Worm (Caenorhabditis elegans): ENCODE measurements around the gene nhr-17.

Gene nhr-17

DNA sequence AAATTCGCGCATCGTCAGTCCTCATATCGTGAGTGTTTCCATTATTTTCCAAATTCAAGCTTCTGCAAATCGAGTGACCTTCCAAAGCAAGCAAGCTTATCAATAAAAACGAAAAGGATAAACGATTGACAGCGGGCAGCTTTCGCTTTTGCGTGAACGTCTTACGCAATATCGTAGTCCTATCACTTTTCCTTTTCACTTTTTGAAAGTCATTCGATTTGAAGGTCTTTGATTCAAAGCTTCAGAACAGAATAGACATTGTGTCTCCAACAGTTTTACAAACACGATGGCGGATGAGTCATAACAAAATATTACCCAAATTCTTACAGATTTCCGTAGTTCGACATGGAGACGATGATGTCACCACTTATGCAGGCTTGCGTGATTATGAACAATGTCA lies 11.9 kb upstream of the nhr-17 start:
- TF ChIP-seq rec-8 (tag; optimal IDR thresholded peaks at IDR 0.05) (no peak), ccch-3 (GFP tag; optimal IDR thresholded peaks at IDR 0.05) (no peak), B0336.3 (GFP tag; IDR thresholded peaks at IDR 0.05) (no peak), Y79H2A.3 (GFP tag; conservative IDR thresholded peaks at IDR 0.05) (no peak), egl-44 (GFP tag; IDR thresholded peaks at IDR 0.05) (no peak), unc-130 (GFP tag; optimal IDR thresholded peaks at IDR 0.05) (no peak), lir-1 (GFP tag; conservative IDR thresholded peaks at IDR 0.05) (no peak), ztf-28 (GFP tag; IDR thresholded peaks at IDR 0.05) (no peak), attf-3 (GFP tag; conservative IDR thresholded peaks at IDR 0.05) (no peak), B0035.1 (tag; optimal IDR thresholded peaks at IDR 0.05) (no peak), let-526 (GFP tag; IDR thresholded peaks at IDR 0.05) (no peak), nfya-2 (GFP tag; IDR thresholded peaks at IDR 0.05) (no peak), B0261.1 (tag; optimal IDR thresholded peaks at IDR 0.05) (no peak), dpl-1 (GFP tag; optimal IDR thresholded peaks at IDR 0.05) (no peak), F37B4.10 (GFP tag; IDR thresholded peaks at IDR 0.05) (no peak), aptf-2 (GFP tag; conservative IDR thresholded peaks at IDR 0.05) (no peak), K11D2.4 (GFP tag; IDR thresholded peaks at IDR 0.05) (no peak), ztf-18 (tag; optimal IDR thresholded peaks at IDR 0.05) (no peak)

DNA sequence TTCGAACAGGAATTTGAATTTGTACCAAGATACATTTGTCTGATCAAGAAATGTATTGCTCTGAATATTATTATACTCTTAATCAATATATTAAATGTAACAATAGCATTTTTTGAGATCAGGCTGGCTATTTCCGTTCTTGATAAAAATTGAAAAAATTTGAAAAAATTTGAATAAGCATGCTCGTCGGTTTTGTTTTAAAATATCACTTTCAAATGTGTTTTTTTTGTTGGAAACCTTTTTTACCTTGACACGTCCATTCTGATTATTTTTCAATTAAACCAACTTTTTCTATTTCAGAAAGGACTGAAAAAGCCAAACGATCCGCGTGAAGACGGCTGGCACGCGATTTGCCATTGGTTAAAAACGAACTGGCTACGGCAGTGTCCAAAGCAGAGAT lies 10.9 kb upstream of the nhr-17 start, which contains the start of gene adt-1:
Gene adt-1, plus strand, starts transcription at position 301 of the 400 bp plus-strand sequence.
- TF ChIP-seq egl-44 (GFP tag; IDR thresholded peaks at IDR 0.05) (no peak), ceh-58 (GFP tag; IDR thresholded peaks at IDR 0.05) (no peak), ztf-28 (GFP tag; IDR thresholded peaks at IDR 0.05) (no peak), ztf-6 (GFP tag; IDR thresholded peaks at IDR 0.05) (no peak), him-1 (tag; optimal IDR thresholded peaks at IDR 0.05) (no peak), lin-35 (GFP tag; optimal IDR thresholded peaks at IDR 0.05) (no peak), zim-3 (tag; optimal IDR thresholded peaks at IDR 0.05) (no peak), sdz-38 (tag; optimal IDR thresholded peaks at IDR 0.05) (no peak), pha-4 (tag; optimal IDR thresholded peaks at IDR 0.05) (no peak), rec-8 (tag; optimal IDR thresholded peaks at IDR 0.05) (no peak), lin-54 (GFP tag; optimal IDR thresholded peaks at IDR 0.05) (no peak), let-607 (tag; optimal IDR thresholded peaks at IDR 0.05) (no peak), snpc-4 (GFP tag; optimal IDR thresholded peaks at IDR 0.05) (no peak), snpc-4 (tag; optimal IDR thresholded peaks at IDR 0.05) (no peak)

DNA sequence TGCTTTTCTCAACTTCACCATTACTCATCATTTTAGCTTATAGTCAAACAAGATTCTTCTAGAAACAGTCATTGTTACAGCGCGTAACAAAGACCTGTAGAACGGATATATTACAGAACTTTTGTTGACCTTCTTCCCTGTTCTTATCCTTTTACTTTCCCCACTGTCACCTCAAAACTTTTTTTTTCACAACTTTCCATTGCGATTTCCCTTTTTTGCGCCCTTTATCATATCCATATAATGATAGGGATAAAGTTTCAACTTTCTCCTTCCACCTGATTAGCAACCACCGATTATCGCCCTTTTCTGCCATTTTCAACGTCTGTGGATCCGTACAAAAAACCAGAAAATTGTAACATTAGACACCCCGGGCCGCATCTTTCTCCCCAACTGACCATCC lies 9.5 kb upstream of the nhr-17 start:
- no peak for TF ChIP-seq snpc-1.3 (tag; optimal IDR thresholded peaks at IDR 0.05; ENCODE audit: insufficient read depth)
- TF ChIP-seq ceh-58 (GFP tag; IDR thresholded peaks at IDR 0.05) = no peak
- no peak for TF ChIP-seq Y56A3A.18 (GFP tag; IDR thresholded peaks at IDR 0.05)
- TF ChIP-seq B0261.1 (tag; optimal IDR thresholded peaks at IDR 0.05) = no peak
- TF ChIP-seq chd-7 (tag; optimal IDR thresholded peaks at IDR 0.05) = no peak
- no peak for TF ChIP-seq bed-1 (GFP tag; IDR thresholded peaks at IDR 0.05)

DNA sequence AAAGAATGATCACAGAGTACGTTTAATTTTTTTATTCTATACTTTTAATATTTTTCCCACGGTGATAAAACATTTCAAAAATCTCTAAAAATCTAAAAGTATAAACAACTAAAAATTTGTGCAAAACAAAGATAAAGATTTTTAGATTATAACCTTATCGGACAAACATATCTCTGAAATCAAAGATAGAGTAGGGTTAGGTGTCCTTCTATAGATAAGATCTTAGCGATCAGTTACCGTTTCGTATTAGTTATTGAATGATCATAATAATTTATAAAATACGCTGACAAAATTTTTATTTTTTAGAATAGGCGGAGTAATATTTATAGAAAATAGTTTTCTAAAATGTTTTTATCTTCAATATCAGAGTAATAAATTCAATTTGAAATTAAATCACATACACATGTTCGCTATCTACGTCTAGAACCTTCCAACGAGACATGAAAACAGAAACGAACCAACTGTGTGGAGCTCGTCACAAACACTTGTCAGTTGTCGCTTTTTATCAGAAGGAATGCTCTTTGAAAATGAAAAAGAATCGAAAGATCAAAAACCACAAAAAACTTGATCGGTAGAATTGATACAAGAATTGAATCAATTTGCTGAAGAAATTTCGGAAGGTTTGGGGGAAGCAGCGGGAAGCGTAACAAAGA lies 4.1 kb upstream of the nhr-17 start:
- TF ChIP-seq nhr-80 (tag; optimal IDR thresholded peaks at IDR 0.05) (peak; percentile 22), B0261.1 (tag; optimal IDR thresholded peaks at IDR 0.05) (no peak), ztf-18 (tag; optimal IDR thresholded peaks at IDR 0.05) (no peak), athp-1 (tag; optimal IDR thresholded peaks at IDR 0.05) (no peak), ztf-26 (tag; optimal IDR thresholded peaks at IDR 0.05) (no peak), mxl-1 (tag; optimal IDR thresholded peaks at IDR 0.05) (no peak), let-607 (tag; optimal IDR thresholded peaks at IDR 0.05) (peak in 1 of 2 experiments; percentile 5), unc-62 (GFP tag; optimal IDR thresholded peaks at IDR 0.05) (no peak), ceh-27 (GFP tag; optimal IDR thresholded peaks at IDR 0.05) (no peak), atf-7 (tag; optimal IDR thresholded peaks at IDR 0.05) (no peak), hsf-1 (GFP tag; IDR thresholded peaks at IDR 0.05) (0 out of 2 replicates have a peak, but pooled peaks have one; percentile 28), lin-26 (GFP tag; IDR thresholded peaks at IDR 0.05) (no peak)

Data from whole organism, young adult.